Fruit fly (Drosophila melanogaster) whole organism, embryonic: ENCODE measurements around the gene Tsc1.

Experiments
- Abd-B ChIP-seq: fragments of 200-800 bp; sonication (Bioruptor generic); optimal IDR thresholded peaks from 2 replicates; lab custom pipeline; 2018; ENCODE audit warnings: missing biosample characterization, mild to moderate bottlenecking, missing genetic modification characterization, moderate library complexity
- Adf1 ChIP-seq: fragments of 200-800 bp; sonication (Bioruptor generic); IDR thresholded peaks from 2 replicates; pipeline ENCODE4 v1.3.6; 2022; ENCODE audit warnings: missing biosample characterization, missing genetic modification characterization
- Awh ChIP-seq: fragments of 200-800 bp; sonication (Bioruptor generic); IDR thresholded peaks from 2 replicates; pipeline ENCODE4, ENCODE4 v1.3.6; 2022; ENCODE audit warnings: missing biosample characterization, missing genetic modification characterization
- Blimp-1 ChIP-seq: fragments of 200-800 bp; sonication (Bioruptor generic); optimal IDR thresholded peaks from 3 replicates; lab custom pipeline; 2018; ENCODE audit warnings: missing biosample characterization, missing genetic modification characterization, mild to moderate bottlenecking, moderate library complexity, missing genetic modification reagents
- CG1024 ChIP-seq: fragments of 200-800 bp; sonication (Bioruptor generic); IDR thresholded peaks from 2 replicates; pipeline ENCODE4 v1.3.6; 2022; ENCODE audit warnings: missing biosample characterization, missing genetic modification characterization
- CG11456 ChIP-seq: fragments of 200-800 bp; sonication (Bioruptor generic); IDR thresholded peaks from 3 replicates; pipeline ENCODE4 v1.3.6; 2022; ENCODE audit warnings: missing biosample characterization, missing genetic modification characterization
- CG11696 ChIP-seq: fragments of 200-800 bp; sonication (Bioruptor generic); IDR thresholded peaks from 2 replicates; pipeline ENCODE4 v1.3.6; 2022; ENCODE audit warnings: missing biosample characterization, missing genetic modification characterization
- CG1233 ChIP-seq: fragments of 200-800 bp; sonication (Bioruptor generic); optimal IDR thresholded peaks from 4 replicates; lab custom pipeline; 2018; ENCODE audit warnings: missing biosample characterization, mild to moderate bottlenecking, missing genetic modification characterization
- CG12391 ChIP-seq: fragments of 200-800 bp; sonication (Bioruptor generic); optimal IDR thresholded peaks from 3 replicates; lab custom pipeline; 2018; ENCODE audit warnings: missing biosample characterization, mild to moderate bottlenecking, missing genetic modification characterization, moderate library complexity
- CG12769 ChIP-seq: fragments of 200-800 bp; sonication (Bioruptor generic); optimal IDR thresholded peaks from 2 replicates; lab custom pipeline; 2019; ENCODE audit warnings: missing biosample characterization, mild to moderate bottlenecking, missing genetic modification characterization, moderate library complexity
- CG15269 ChIP-seq: fragments of 200-800 bp; sonication (Bioruptor generic); optimal IDR thresholded peaks from 2 replicates; lab custom pipeline; 2018; ENCODE audit warnings: missing biosample characterization, mild to moderate bottlenecking, missing genetic modification characterization, moderate library complexity
- CG17912 ChIP-seq: fragments of 200-800 bp; sonication (Bioruptor generic); optimal IDR thresholded peaks from 2 replicates; lab custom pipeline; 2018; ENCODE audit warnings: missing biosample characterization, mild to moderate bottlenecking, missing genetic modification characterization
- CG18476 ChIP-seq: fragments of 200-800 bp; sonication (Bioruptor generic); optimal IDR thresholded peaks from 2 replicates; lab custom pipeline; 2016; ENCODE audit warnings: missing biosample characterization, mild to moderate bottlenecking, missing genetic modification characterization
- CG2712 ChIP-seq: fragments of 200-800 bp; optimal IDR thresholded peaks from 3 replicates; lab custom pipeline; 2019; ENCODE audit warnings: missing biosample characterization, mild to moderate bottlenecking, missing genetic modification characterization, moderate library complexity
- CG2889 ChIP-seq: fragments of 200-800 bp; sonication (Bioruptor generic); IDR thresholded peaks from 3 replicates; pipeline ENCODE4 v1.3.6; 2022; ENCODE audit warnings: missing biosample characterization, missing genetic modification characterization
- CG32767 ChIP-seq: fragments of 200-800 bp; sonication (Bioruptor generic); IDR thresholded peaks from 2 replicates; pipeline ENCODE4 v1.3.6; 2022; ENCODE audit warnings: missing biosample characterization, missing genetic modification characterization
- CG4282 ChIP-seq: fragments of 200-800 bp; sonication (Bioruptor generic); optimal IDR thresholded peaks from 2 replicates; lab custom pipeline; 2016; ENCODE audit warnings: missing biosample characterization, missing genetic modification characterization
- CG6854 ChIP-seq: fragments of 200-800 bp; sonication (Bioruptor generic); optimal IDR thresholded peaks from 3 replicates; lab custom pipeline; 2017; ENCODE audit warnings: missing biosample characterization, mild to moderate bottlenecking, missing genetic modification characterization
- CG7271 ChIP-seq: fragments of 200-800 bp; sonication (Bioruptor generic); optimal IDR thresholded peaks from 2 replicates; lab custom pipeline; 2018; ENCODE audit warnings: missing biosample characterization, mild to moderate bottlenecking, missing genetic modification characterization, moderate library complexity
- CG7928 ChIP-seq: fragments of 200-800 bp; sonication (Bioruptor generic); optimal IDR thresholded peaks from 2 replicates; lab custom pipeline; 2017; ENCODE audit warnings: missing biosample characterization, mild to moderate bottlenecking, missing genetic modification characterization
- CG9215 ChIP-seq: fragments of 200-800 bp; sonication (Bioruptor generic); IDR thresholded peaks from 2 replicates; pipeline ENCODE4 v1.3.6; 2022; ENCODE audit warnings: missing biosample characterization, missing genetic modification characterization
- CG9876 ChIP-seq: fragments of 200-800 bp; sonication (Bioruptor generic); optimal IDR thresholded peaks from 2 replicates; lab custom pipeline; 2016; ENCODE audit warnings: missing biosample characterization, missing genetic modification characterization
- Dll ChIP-seq: fragments of 200-800 bp; sonication (Bioruptor generic); IDR thresholded peaks from 4 replicates; pipeline ENCODE4 v1.3.6; 2022; ENCODE audit warnings: missing biosample characterization, missing genetic modification characterization; ENCODE audit not compliant: partially characterized antibody
- ERR ChIP-seq: fragments of 200-800 bp; sonication (Bioruptor generic); optimal IDR thresholded peaks from 2 replicates; lab custom pipeline; 2016; ENCODE audit warnings: missing biosample characterization, missing genetic modification characterization
- Ets65A ChIP-seq: fragments of 200-800 bp; sonication (Bioruptor generic); peaks from one replicate; lab custom pipeline; 2016; ENCODE audit warnings: missing biosample characterization, missing genetic modification characterization
- H2.0 ChIP-seq: fragments of 200-800 bp; sonication (Bioruptor generic); IDR thresholded peaks from 2 replicates; pipeline ENCODE4 v1.3.6; 2022; ENCODE audit warnings: missing biosample characterization, missing genetic modification characterization
- Hey ChIP-seq: fragments of 200-800 bp; sonication (Bioruptor generic); optimal IDR thresholded peaks from 3 replicates; lab custom pipeline; 2018; ENCODE audit warnings: missing biosample characterization, mild to moderate bottlenecking, missing genetic modification characterization
- Hmx ChIP-seq: fragments of 200-800 bp; sonication (Bioruptor generic); optimal IDR thresholded peaks from 2 replicates; lab custom pipeline; 2016; ENCODE audit warnings: missing biosample characterization, missing genetic modification characterization
- Nf-YA ChIP-seq: fragments of 200-800 bp; sonication (Bioruptor generic); IDR thresholded peaks from 2 replicates; pipeline ENCODE4 v1.3.6; 2022; ENCODE audit warnings: missing biosample characterization, missing genetic modification characterization
- Nf-YC ChIP-seq: fragments of 200-800 bp; optimal IDR thresholded peaks from 3 replicates; lab custom pipeline; 2019; ENCODE audit warnings: missing biosample characterization, mild to moderate bottlenecking, missing genetic modification characterization, moderate library complexity
- NfI ChIP-seq: fragments of 200-800 bp; sonication (Bioruptor generic); optimal IDR thresholded peaks from 3 replicates; lab custom pipeline; 2018; ENCODE audit warnings: missing biosample characterization, mild to moderate bottlenecking, missing genetic modification characterization, moderate library complexity
- Pdp1 ChIP-seq, 2 experiments: fragments of 200-800 bp; sonication (Bioruptor generic); optimal IDR thresholded peaks; 3 replicates each; lab custom pipeline; 2016; ENCODE audit warnings: missing biosample characterization in 2 of 2, missing genetic modification characterization in 2 of 2, mild to moderate bottlenecking in 1 of 2, moderate library complexity in 1 of 2
- Spps ChIP-seq: fragments of 200-800 bp; sonication (Bioruptor generic); optimal IDR thresholded peaks from 2 replicates; lab custom pipeline; 2018; ENCODE audit warnings: missing biosample characterization, mild to moderate bottlenecking, missing genetic modification characterization
- Tbp ChIP-seq: fragments of >200 bp; optimal IDR thresholded peaks from 2 replicates; lab custom pipeline; 2018; ENCODE audit warnings: missing biosample characterization, missing genetic modification characterization
- aop ChIP-seq: fragments of 200-800 bp; sonication (Bioruptor generic); IDR thresholded peaks from 2 replicates; pipeline ENCODE4 v1.3.6; 2022; ENCODE audit warnings: missing biosample characterization, missing genetic modification characterization
- ap ChIP-seq: fragments of 200-800 bp; sonication (Bioruptor generic); IDR thresholded peaks from 2 replicates; pipeline ENCODE4 v1.3.6; 2022; ENCODE audit warnings: missing biosample characterization, missing genetic modification characterization
- bab2 ChIP-seq: fragments of 200-800 bp; sonication (Bioruptor generic); optimal IDR thresholded peaks from 2 replicates; lab custom pipeline; 2016; ENCODE audit warnings: missing biosample characterization, missing genetic modification characterization
- cas ChIP-seq: fragments of 200-800 bp; sonication (Bioruptor generic); IDR thresholded peaks from 2 replicates; pipeline ENCODE4 v1.3.6; 2022; ENCODE audit warnings: missing biosample characterization, missing genetic modification characterization
- chn ChIP-seq: fragments of 200-800 bp; sonication (Bioruptor generic); optimal IDR thresholded peaks from 2 replicates; lab custom pipeline; 2016; ENCODE audit warnings: missing biosample characterization, missing genetic modification characterization
- dysf ChIP-seq: fragments of 200-800 bp; sonication (Bioruptor generic); IDR thresholded peaks from 3 replicates; pipeline ENCODE4 v1.3.6; 2022; ENCODE audit warnings: missing biosample characterization, missing genetic modification characterization
- ftz-f1 ChIP-seq: fragments of 200-800 bp; sonication (Bioruptor generic); optimal IDR thresholded peaks from 2 replicates; lab custom pipeline; 2016; ENCODE audit warnings: missing biosample characterization, missing genetic modification characterization
- gcm ChIP-seq: fragments of 200-800 bp; sonication (Bioruptor generic); optimal IDR thresholded peaks from 2 replicates; lab custom pipeline; 2019; ENCODE audit warnings: missing biosample characterization, mild to moderate bottlenecking, missing genetic modification characterization, moderate library complexity
- gsb-n ChIP-seq: fragments of 200-800 bp; sonication (Bioruptor generic); optimal IDR thresholded peaks from 3 replicates; lab custom pipeline; 2018; ENCODE audit warnings: missing biosample characterization, mild to moderate bottlenecking, missing genetic modification characterization
- her ChIP-seq: fragments of 200-800 bp; sonication (Bioruptor generic); optimal IDR thresholded peaks from 2 replicates; lab custom pipeline; 2016; ENCODE audit warnings: missing biosample characterization, missing genetic modification characterization
- pho ChIP-seq: fragments of 200-800 bp; sonication (Bioruptor generic); optimal IDR thresholded peaks from 2 replicates; lab custom pipeline; 2016; ENCODE audit warnings: missing biosample characterization, missing genetic modification characterization
- phol ChIP-seq: fragments of 200-800 bp; sonication (Bioruptor generic); optimal IDR thresholded peaks from 3 replicates; lab custom pipeline; 2018; ENCODE audit warnings: missing biosample characterization, mild to moderate bottlenecking, missing genetic modification characterization, moderate library complexity
- so ChIP-seq: fragments of 200-800 bp; sonication (Bioruptor generic); IDR thresholded peaks from 3 replicates; pipeline ENCODE4 v1.3.6; 2022; ENCODE audit warnings: missing biosample characterization, missing genetic modification characterization
- sob ChIP-seq: fragments of 200-800 bp; sonication (Bioruptor generic); IDR thresholded peaks from 2 replicates; pipeline ENCODE4 v1.3.6; 2022; ENCODE audit warnings: missing biosample characterization, missing genetic modification characterization
- trh ChIP-seq: fragments of 200-800 bp; sonication (Bioruptor generic); optimal IDR thresholded peaks from 2 replicates; lab custom pipeline; 2016; ENCODE audit warnings: missing biosample characterization, missing genetic modification characterization
- twi ChIP-seq: fragments of 200-800 bp; optimal IDR thresholded peaks from 2 replicates; lab custom pipeline; 2019; ENCODE audit warnings: missing biosample characterization, mild to moderate bottlenecking, missing genetic modification characterization, moderate library complexity
- wdn ChIP-seq: fragments of 200-800 bp; sonication (Bioruptor generic); IDR thresholded peaks from 2 replicates; pipeline ENCODE4 v1.3.6; 2022; ENCODE audit warnings: missing biosample characterization, missing genetic modification characterization
- wek ChIP-seq: fragments of 200-800 bp; sonication (Bioruptor generic); optimal IDR thresholded peaks from 3 replicates; lab custom pipeline; 2018; ENCODE audit warnings: missing biosample characterization, mild to moderate bottlenecking, missing genetic modification characterization, moderate library complexity

Tsc1 gene

DNA sequence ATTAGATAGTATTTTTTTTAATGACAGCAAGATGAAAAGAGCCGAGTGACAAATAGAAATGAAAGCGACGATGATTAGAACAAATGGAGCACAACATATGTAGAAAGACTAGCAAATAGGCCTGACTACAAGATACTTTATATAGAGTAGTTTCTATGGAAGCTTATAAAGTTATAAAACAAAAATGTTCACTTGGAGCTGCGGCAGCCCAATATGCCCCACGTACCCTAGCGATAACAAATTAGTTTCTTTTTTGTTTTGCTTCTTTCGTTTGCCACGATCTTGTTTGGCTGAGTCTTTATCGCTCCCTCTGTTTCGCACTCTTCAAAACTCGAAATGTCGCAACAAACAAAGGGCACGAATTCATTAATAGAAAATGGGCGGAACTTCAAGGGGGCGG is 29.4 kb upstream of the Tsc1 start (continued):
- TF ChIP-seq so (GFP tag; lab: Robert Waterston, UW) = 0 out of 3 replicates have a peak, but pooled peaks have one; percentile 37
- TF ChIP-seq pho (GFP tag; lab: Kevin White, UChicago) = peak; percentile 25
- no peak for TF ChIP-seq twi (tag; lab: Kevin White, UChicago)
- 0 out of 2 replicates have a peak, but pooled peaks have one; percentile 9 for TF ChIP-seq H2.0
- no peak for TF ChIP-seq trh
- no peak for TF ChIP-seq phol
- TF ChIP-seq dysf (GFP tag; lab: Robert Waterston, UW) = peak; percentile 55; the same call in 2 of the 3 replicates
- no peak for TF ChIP-seq CG1024 (GFP tag; lab: Robert Waterston, UW)
- TF ChIP-seq Tbp (GFP tag; lab: Kevin White, UChicago) = no peak
- TF ChIP-seq Abd-B (GFP tag; lab: Kevin White, UChicago) = peak; percentile 21
- TF ChIP-seq ERR (GFP tag; lab: Kevin White, UChicago) = no peak
- TF ChIP-seq Blimp-1 (GFP tag; lab: Kevin White, UChicago) = peak; percentile 2
- TF ChIP-seq CG2889 (GFP tag; lab: Robert Waterston, UW) = no peak
- no peak for TF ChIP-seq cas (GFP tag; lab: Robert Waterston, UW)
- peak; percentile 9 for TF ChIP-seq CG12391 (tag; lab: Kevin White, UChicago)
- peak; percentile 31 for TF ChIP-seq CG12769 (tag; lab: Kevin White, UChicago)
- no peak for TF ChIP-seq CG4282 (GFP tag; lab: Kevin White, UChicago)
- TF ChIP-seq Nf-YA (GFP tag; lab: Robert Waterston, UW) = no peak
- TF ChIP-seq her (GFP tag; lab: Kevin White, UChicago) = peak; percentile 1
- no peak for TF ChIP-seq Hey (tag; lab: Kevin White, UChicago)
- TF ChIP-seq NfI (GFP tag; lab: Kevin White, UChicago) = no peak
- 0 out of 2 replicates have a peak, but pooled peaks have one; percentile 31 for TF ChIP-seq sob (GFP tag; lab: Robert Waterston, UW)
- no peak for TF ChIP-seq aop
- TF ChIP-seq CG11696 (GFP tag; lab: Robert Waterston, UW) = no peak
- TF ChIP-seq chn = no peak
- TF ChIP-seq ap = no peak
- TF ChIP-seq Dll (GFP tag; lab: Robert Waterston, UW) = no peak
- TF ChIP-seq CG9215 = no peak
- no peak for TF ChIP-seq CG18476 (GFP tag; lab: Kevin White, UChicago)
- no peak for TF ChIP-seq Adf1 (GFP tag; lab: Robert Waterston, UW)
- peak; percentile 65; the same call in 2 of the 3 replicates for TF ChIP-seq CG11456 (GFP tag; lab: Robert Waterston, UW)
- no peak for TF ChIP-seq gsb-n (tag; lab: Kevin White, UChicago)
- TF ChIP-seq Awh (GFP tag; lab: Robert Waterston, UW) = no peak
- no peak for TF ChIP-seq wek (GFP tag; lab: Kevin White, UChicago)
- peak; percentile 57 for TF ChIP-seq CG15269 (tag; lab: Kevin White, UChicago)
- TF ChIP-seq CG17912 = no peak
- peak; percentile 34 for TF ChIP-seq CG2712 (tag; lab: Kevin White, UChicago)
- no peak for TF ChIP-seq gcm (GFP tag; lab: Kevin White, UChicago)
- TF ChIP-seq Nf-YC = no peak
- no peak for TF ChIP-seq CG32767
- no peak for TF ChIP-seq CG9876
- TF ChIP-seq CG7271 (tag; lab: Kevin White, UChicago) = no peak
- no peak for TF ChIP-seq CG6854 (GFP tag; lab: Kevin White, UChicago)
- TF ChIP-seq CG1233 (GFP tag; lab: Kevin White, UChicago) = no peak
- TF ChIP-seq Pdp1 (GFP tag; optimal IDR thresholded peaks at IDR 0.05; lab: Kevin White, UChicago) = peak in 1 of 2 experiments; percentile 8
- peak; percentile 0 for TF ChIP-seq bab2
- TF ChIP-seq Ets65A (GFP tag; lab: Kevin White, UChicago) = peak; percentile 49
- TF ChIP-seq Hmx (GFP tag; lab: Kevin White, UChicago) = no peak
- TF ChIP-seq Spps (tag; lab: Kevin White, UChicago) = no peak
- no peak for TF ChIP-seq wdn (GFP tag; lab: Robert Waterston, UW)
- TF ChIP-seq CG7928 (GFP tag; lab: Kevin White, UChicago) = no peak
- TF ChIP-seq ftz-f1 = no peak
